Worm (Caenorhabditis elegans) whole organism, L1 larva: Measurements from ENCODE around the gene R05D8.7.
A peak's percentile ranks its signal among the peaks of the same experiment; 100 is the strongest.

Experiments used
- C34B4.2 ChIP-seq: sonication (generic microtip); optimal IDR thresholded peaks from 2 replicates; lab custom pipeline; 2017; ENCODE audit warnings: mild to moderate bottlenecking, missing genetic modification characterization, missing compliant biosample characterization
- F16B12.6 ChIP-seq: fragments of 150-350 bp; optimal IDR thresholded peaks from 2 replicates; lab custom pipeline; 2014; ENCODE audit warnings: missing biosample characterization, missing genetic modification characterization
- aha-1 ChIP-seq: fragments of 150-350 bp; optimal IDR thresholded peaks from 2 replicates; lab custom pipeline; 2014; ENCODE audit warnings: missing biosample characterization, missing genetic modification characterization
- ceh-8 ChIP-seq: fragments of 200-800 bp; sonication (Bioruptor generic); optimal IDR thresholded peaks from 2 replicates; lab custom pipeline; 2018; ENCODE audit warnings: mild to moderate bottlenecking, missing genetic modification characterization, moderate library complexity, missing compliant biosample characterization
- ceh-90 ChIP-seq: sonication (generic microtip); optimal IDR thresholded peaks from 2 replicates; lab custom pipeline; 2016; ENCODE audit warnings: missing genetic modification characterization, missing compliant biosample characterization
- ces-1 ChIP-seq: fragments of 150-350 bp; optimal IDR thresholded peaks from 2 replicates; lab custom pipeline; 2014; ENCODE audit warnings: missing biosample characterization, missing genetic modification reagents, missing genetic modification characterization
- dpl-1 ChIP-seq, 3 experiments: fragments of 150-350 bp in 2 of 3; sonication (generic microtip) in 1 of 3; optimal IDR thresholded peaks; 2 replicates each; lab custom pipeline; 2014 to 2017; ENCODE audit warnings: missing biosample characterization in 3 of 3, missing genetic modification characterization in 3 of 3, missing genetic modification reagents in 3 of 3
- dsc-1 ChIP-seq: sonication (generic microtip); optimal IDR thresholded peaks from 2 replicates; lab custom pipeline; 2016; ENCODE audit warnings: mild to moderate bottlenecking, missing genetic modification characterization, missing compliant biosample characterization
- efl-1 ChIP-seq, 4 experiments: fragments of 150-350 bp; optimal IDR thresholded peaks in 3 of 4; peaks in 1 of 4; 1 replicate in 1 of 4; 2 replicates in 3 of 4; lab custom pipeline; 2014; ENCODE audit warnings: missing biosample characterization in 2 of 4, missing genetic modification characterization in 2 of 4, missing genetic modification reagents in 2 of 4
- efl-3 ChIP-seq: fragments of 200-800 bp; sonication (Bioruptor generic); optimal IDR thresholded peaks from 2 replicates; lab custom pipeline; 2018; ENCODE audit warnings: mild to moderate bottlenecking, missing genetic modification characterization, missing compliant biosample characterization
- elt-2 ChIP-seq: sonication (generic microtip); optimal IDR thresholded peaks from 2 replicates; lab custom pipeline; 2016; ENCODE audit warnings: missing genetic modification characterization, mild to moderate bottlenecking, inconsistent platforms, missing compliant biosample characterization, missing genetic modification reagents
- elt-3 ChIP-seq, 6 experiments: fragments of 150-350 bp in 1 of 6; sonication (generic microtip); optimal IDR thresholded peaks; 2 replicates each; lab custom pipeline; 2017 to 2018; ENCODE audit warnings: missing biosample characterization in 6 of 6, missing genetic modification characterization in 6 of 6, inconsistent platforms in 1 of 6
- ets-5 ChIP-seq: fragments of 200-800 bp; sonication (Bioruptor generic); IDR thresholded peaks from 2 replicates; pipeline ENCODE4 v1.3.6; 2022; ENCODE audit warnings: missing genetic modification characterization, missing compliant biosample characterization
- fkh-10 ChIP-seq: sonication (generic microtip); optimal IDR thresholded peaks from 2 replicates; lab custom pipeline; 2017; ENCODE audit warnings: missing biosample characterization, missing genetic modification reagents, missing genetic modification characterization
- fkh-4 ChIP-seq: sonication (generic microtip); optimal IDR thresholded peaks from 2 replicates; lab custom pipeline; 2016; ENCODE audit warnings: missing compliant biosample characterization, missing genetic modification characterization, borderline replicate concordance
- fkh-8 ChIP-seq: sonication (generic microtip); optimal IDR thresholded peaks from 2 replicates; lab custom pipeline; 2016; ENCODE audit warnings: mild to moderate bottlenecking, missing genetic modification characterization, missing compliant biosample characterization
- grh-1 ChIP-seq: fragments of 200-800 bp; sonication (Bioruptor generic); IDR thresholded peaks from 2 replicates; pipeline ENCODE4 v1.3.6; 2022; ENCODE audit warnings: missing genetic modification reagents, missing genetic modification characterization, missing compliant biosample characterization
- lin-13 ChIP-seq: fragments of 150-350 bp; optimal IDR thresholded peaks from 2 replicates; lab custom pipeline; 2014; ENCODE audit warnings: missing biosample characterization, missing genetic modification reagents, missing genetic modification characterization
- lin-14 ChIP-seq: fragments of 200-800 bp; sonication (Bioruptor generic); optimal IDR thresholded peaks from 2 replicates; lab custom pipeline; 2018; ENCODE audit warnings: mild to moderate bottlenecking, missing genetic modification characterization, moderate library complexity, missing compliant biosample characterization
- lin-35 ChIP-seq, 2 experiments: fragments of 150-350 bp; optimal IDR thresholded peaks; 2 replicates each; lab custom pipeline; 2014; ENCODE audit warnings: missing biosample characterization in 2 of 2, missing genetic modification characterization in 2 of 2, missing genetic modification reagents in 2 of 2
- lir-3 ChIP-seq: sonication (generic microtip); optimal IDR thresholded peaks from 2 replicates; lab custom pipeline; 2016; ENCODE audit warnings: mild to moderate bottlenecking, missing genetic modification characterization, moderate library complexity, missing compliant biosample characterization; ENCODE audit not compliant: poor library complexity
- mdl-1 ChIP-seq, 2 experiments: fragments of 150-350 bp; optimal IDR thresholded peaks; 2 replicates each; lab custom pipeline; 2014 to 2017; ENCODE audit warnings: missing biosample characterization in 2 of 2, missing genetic modification characterization in 2 of 2, inconsistent platforms in 1 of 2
- mef-2 ChIP-seq: fragments of 150-350 bp; optimal IDR thresholded peaks from 2 replicates; lab custom pipeline; 2014; ENCODE audit warnings: missing biosample characterization, missing genetic modification characterization
- mep-1 ChIP-seq: fragments of 150-350 bp; optimal IDR thresholded peaks from 2 replicates; lab custom pipeline; 2014; ENCODE audit warnings: missing biosample characterization, missing genetic modification characterization
- nhr-12 ChIP-seq: sonication (generic microtip); optimal IDR thresholded peaks from 2 replicates; lab custom pipeline; 2017; ENCODE audit warnings: missing biosample characterization, missing genetic modification characterization
- nhr-19 ChIP-seq: fragments of 200-800 bp; sonication (Bioruptor generic); conservative IDR thresholded peaks from 2 replicates; pipeline ENCODE4 v1.3.6; 2022; ENCODE audit warnings: missing genetic modification characterization, missing compliant biosample characterization
- nhr-76 ChIP-seq: sonication (generic microtip); optimal IDR thresholded peaks from 2 replicates; lab custom pipeline; 2017; ENCODE audit warnings: missing biosample characterization, missing genetic modification characterization
- nhr-85 ChIP-seq: sonication (generic microtip); peaks from one replicate; lab custom pipeline; 2016; ENCODE audit warnings: missing genetic modification characterization, inconsistent platforms, missing compliant biosample characterization
- tbx-2 ChIP-seq: sonication (generic microtip); optimal IDR thresholded peaks from 2 replicates; lab custom pipeline; 2016; ENCODE audit warnings: missing genetic modification characterization, missing compliant biosample characterization
- tlp-1 ChIP-seq: fragments of 150-350 bp; optimal IDR thresholded peaks from 2 replicates; lab custom pipeline; 2014; ENCODE audit warnings: missing biosample characterization, missing genetic modification characterization
- unc-86 ChIP-seq: sonication (generic microtip); optimal IDR thresholded peaks from 2 replicates; lab custom pipeline; 2016; ENCODE audit warnings: missing genetic modification characterization, missing compliant biosample characterization
- xbp-1 ChIP-seq: sonication (generic microtip); optimal IDR thresholded peaks from 2 replicates; lab custom pipeline; 2016; ENCODE audit warnings: missing genetic modification characterization, missing compliant biosample characterization
- zip-4 ChIP-seq: fragments of 200-800 bp; sonication (Bioruptor generic); optimal IDR thresholded peaks from 2 replicates; lab custom pipeline; 2018; ENCODE audit warnings: mild to moderate bottlenecking, missing genetic modification characterization, moderate library complexity, missing compliant biosample characterization
- ztf-4 ChIP-seq: fragments of 150-350 bp; optimal IDR thresholded peaks from 2 replicates; lab custom pipeline; 2014; ENCODE audit warnings: missing biosample characterization, missing genetic modification characterization

The R05D8.7 gene

ce11 chrV:2780786-2781185, 17.8 kb upstream of the R05D8.7 start, which contains the start of gene R05D8.11:
R05D8.11 (minus strand) TSS chrV:2780886.
- no peak for TF ChIP-seq F16B12.6 (tag; lab: Kevin White, UChicago)
- TF ChIP-seq unc-86 (tag; lab: Kevin White, UChicago), result no peak
- TF ChIP-seq C34B4.2, result no peak
- TF ChIP-seq ceh-8 (GFP tag; lab: Kevin White, UChicago), result no peak
- peak in 1 of 6 experiments; percentile 0 for TF ChIP-seq elt-3 (tag; optimal IDR thresholded peaks at IDR 0.05; lab: Kevin White, UChicago)

- TF ChIP-seq fkh-8, result peak; percentile 59
- TF ChIP-seq lir-3 (tag; lab: Kevin White, UChicago), result no peak
Observed at ce11 chrV:2774042-2774441, 11.0 kb upstream of the R05D8.7 start, which contains the start of gene srj-18. srj-18 (plus strand) TSS chrV:2774342.

DNA sequence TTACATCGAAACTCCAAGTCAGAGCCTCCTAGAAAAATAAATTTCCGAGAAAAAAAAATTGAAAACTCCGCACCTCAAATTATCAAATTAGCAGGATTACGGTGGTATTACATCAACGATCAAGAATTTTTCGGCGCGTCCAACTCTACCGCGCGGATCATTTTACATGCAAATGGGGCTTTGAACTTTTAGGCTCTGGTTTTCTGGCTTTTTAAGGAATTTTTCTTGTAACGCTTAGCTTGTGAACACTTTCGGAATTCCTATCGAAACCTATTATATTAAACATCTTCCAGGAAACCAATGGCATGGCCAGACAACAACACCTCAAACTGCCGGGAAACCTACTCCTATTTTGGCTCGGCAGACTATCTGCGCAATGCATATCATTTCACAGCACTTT, 8.6 kb upstream of the R05D8.7 start, which contains the start of gene srh-56:
TSS of gene srh-56 (plus strand) at position 301 of the 400 bp plus-strand sequence.
- TF ChIP-seq tbx-2 (tag; lab: Kevin White, UChicago) (no peak), dpl-1 (GFP tag; optimal IDR thresholded peaks at IDR 0.05; lab: Kevin White, UChicago) (no peak), zip-4 (GFP tag; lab: Kevin White, UChicago) (no peak), fkh-8 (no peak), mdl-1 (tag; optimal IDR thresholded peaks at IDR 0.05; lab: Kevin White, UChicago) (no peak), grh-1 (GFP tag; lab: Robert Waterston, UW) (no peak), lin-13 (no peak)
- TF ChIP-seq, all 84 proteins: peak for 0

DNA sequence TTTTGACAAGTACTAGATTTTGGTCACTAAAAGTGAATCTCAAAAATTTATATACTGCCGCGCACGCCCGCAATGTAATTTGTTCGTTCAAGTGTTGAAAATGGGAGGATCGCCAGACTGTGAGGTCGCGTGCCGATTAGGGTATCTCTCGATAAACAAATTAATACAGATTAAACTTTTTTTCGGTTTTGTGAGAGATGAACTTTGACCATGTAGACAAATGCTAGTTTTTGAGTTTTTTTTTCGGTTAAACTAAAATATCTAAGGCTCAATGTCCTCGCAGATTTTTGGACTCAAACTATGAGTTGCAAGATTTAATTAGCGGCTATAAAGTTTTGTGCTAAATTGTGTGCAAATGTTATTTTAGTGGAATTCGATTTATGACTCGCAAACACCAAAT, 6.7 kb upstream of the R05D8.7 start, which contains the start of gene dhs-15:
TSS of gene dhs-15 (minus strand) at position 101 of the 400 bp plus-strand sequence.
- TF ChIP-seq nhr-19, result no peak
- TF ChIP-seq fkh-4 (tag; lab: Kevin White, UChicago), result no peak
- no peak for TF ChIP-seq xbp-1 (tag; lab: Kevin White, UChicago)
- TF ChIP-seq nhr-85 (tag; lab: Kevin White, UChicago), result peak; percentile 64
- no peak for TF ChIP-seq mep-1
- TF ChIP-seq, all 84 proteins: peak for 1

- TF ChIP-seq ets-5 (GFP tag; lab: Robert Waterston, UW) (no peak), dsc-1 (tag; lab: Kevin White, UChicago) (no peak), nhr-12 (no peak), mdl-1 (tag; optimal IDR thresholded peaks at IDR 0.05; lab: Kevin White, UChicago) (no peak), lin-35 (GFP tag; optimal IDR thresholded peaks at IDR 0.05; lab: Kevin White, UChicago) (no peak)
Observed at ce11 chrV:2767465-2767864, 4.5 kb upstream of the R05D8.7 start, which contains the start of gene R05D8.9. R05D8.9 (minus strand) TSS chrV:2767565.

DNA sequence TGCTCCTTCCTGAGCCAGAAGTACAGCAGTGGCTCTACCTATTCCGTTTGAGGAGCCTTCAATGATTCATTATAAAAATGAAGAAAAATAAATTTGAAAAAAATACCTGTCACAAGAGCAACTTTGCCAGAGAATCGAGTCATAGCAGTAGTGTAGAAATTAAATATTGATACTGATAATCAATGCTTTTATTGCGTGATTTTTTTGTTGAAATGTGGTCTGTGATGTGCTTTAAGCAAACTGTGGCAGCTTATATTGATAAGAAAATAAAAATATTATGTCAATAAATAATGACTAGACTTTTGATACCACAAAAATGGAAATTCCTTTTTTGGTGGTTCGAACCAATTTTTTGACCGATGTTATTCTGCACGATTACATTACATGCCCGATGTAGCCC, 2.0 kb upstream of the R05D8.7 start, which contains the start of gene dhs-14:
TSS of gene dhs-14 (minus strand) at position 149 of the 400 bp plus-strand sequence.
- no peak for TF ChIP-seq fkh-10 (GFP tag; lab: Kevin White, UChicago)
- TF ChIP-seq elt-2, result peak; percentile 71
- no peak for TF ChIP-seq nhr-76 (tag; lab: Kevin White, UChicago)
- peak in 1 of 2 experiments; percentile 21 for TF ChIP-seq lin-35 (GFP tag; optimal IDR thresholded peaks at IDR 0.05; lab: Kevin White, UChicago)
- no peak for TF ChIP-seq elt-3 (tag; optimal IDR thresholded peaks at IDR 0.05; lab: Kevin White, UChicago)
- no peak for TF ChIP-seq efl-3 (GFP tag; lab: Kevin White, UChicago)
- no peak for TF ChIP-seq ces-1
- TF ChIP-seq fkh-8, result no peak
- TF ChIP-seq efl-1 (optimal IDR thresholded peaks at IDR 0.05; lab: Kevin White, UChicago), result no peak
- no peak for TF ChIP-seq efl-1 (GFP tag; optimal IDR thresholded peaks at IDR 0.05 in 1 of 2; lab: Kevin White, UChicago)
- no peak for TF ChIP-seq mef-2 (tag; lab: Kevin White, UChicago)
- TF ChIP-seq tlp-1, result no peak
- TF ChIP-seq aha-1 (tag; lab: Kevin White, UChicago), result no peak
- no peak for TF ChIP-seq ceh-90 (tag; lab: Kevin White, UChicago)
- no peak for TF ChIP-seq ztf-4 (tag; lab: Kevin White, UChicago)
- no peak for TF ChIP-seq lin-14 (GFP tag; lab: Kevin White, UChicago)
